Fruit fly (Drosophila melanogaster) whole organism, embryonic: ENCODE results near the gene Dis3.

Source experiments
- Bgb ChIP-seq: fragments of 200-800 bp; sonication (Bioruptor generic); IDR thresholded peaks from 2 replicates; pipeline ENCODE4 v1.3.6; 2022; ENCODE audit warnings: missing biosample characterization, missing genetic modification characterization; ENCODE audit not compliant: partially characterized antibody
- BtbVII ChIP-seq: fragments of 200-800 bp; sonication (Bioruptor generic); optimal IDR thresholded peaks from 3 replicates; lab custom pipeline; 2017; ENCODE audit warnings: missing biosample characterization, mild to moderate bottlenecking, missing genetic modification characterization
- CG10274 ChIP-seq: fragments of 200-800 bp; sonication (Bioruptor generic); optimal IDR thresholded peaks from 3 replicates; lab custom pipeline; 2017; ENCODE audit warnings: missing biosample characterization, mild to moderate bottlenecking, missing genetic modification characterization
- CG10321 ChIP-seq: fragments of 200-800 bp; sonication (Bioruptor generic); IDR thresholded peaks from 2 replicates; pipeline ENCODE4 v1.3.6; 2022; ENCODE audit warnings: missing biosample characterization, missing genetic modification characterization
- CG13296 ChIP-seq: fragments of 200-800 bp; sonication (Bioruptor generic); optimal IDR thresholded peaks from 3 replicates; lab custom pipeline; 2018; ENCODE audit warnings: missing biosample characterization, mild to moderate bottlenecking, missing genetic modification characterization
- CG17385 ChIP-seq: fragments of 200-800 bp; sonication (Bioruptor generic); optimal IDR thresholded peaks from 3 replicates; lab custom pipeline; 2018; ENCODE audit warnings: missing biosample characterization, mild to moderate bottlenecking, missing genetic modification characterization
- CG32772 ChIP-seq: fragments of 200-800 bp; sonication (Bioruptor generic); IDR thresholded peaks from 2 replicates; pipeline ENCODE4 v1.3.6; 2022; ENCODE audit warnings: missing biosample characterization, missing genetic modification characterization
- CG34224 ChIP-seq: fragments of 200-800 bp; sonication (Bioruptor generic); IDR thresholded peaks from 3 replicates; pipeline ENCODE4 v1.3.6; 2022; ENCODE audit warnings: missing biosample characterization, missing genetic modification characterization; ENCODE audit not compliant: partially characterized antibody
- CG34376 ChIP-seq: fragments of 200-800 bp; sonication (Bioruptor generic); optimal IDR thresholded peaks from 2 replicates; lab custom pipeline; 2018; ENCODE audit warnings: missing biosample characterization, mild to moderate bottlenecking, missing genetic modification characterization
- CG34422 ChIP-seq: fragments of 200-800 bp; sonication (Bioruptor generic); IDR thresholded peaks from 3 replicates; pipeline ENCODE4 v1.3.6; 2022; ENCODE audit warnings: missing biosample characterization, missing genetic modification characterization
- CG4360 ChIP-seq: fragments of 200-800 bp; sonication (Bioruptor generic); IDR thresholded peaks from 2 replicates; pipeline ENCODE4 v1.3.6; 2022; ENCODE audit warnings: missing biosample characterization, missing genetic modification characterization
- CG4617 ChIP-seq: fragments of 200-800 bp; sonication (Bioruptor generic); optimal IDR thresholded peaks from 3 replicates; lab custom pipeline; 2016; ENCODE audit warnings: missing biosample characterization, missing genetic modification characterization, borderline replicate concordance
- CG8388 ChIP-seq: fragments of 200-800 bp; sonication (Bioruptor generic); optimal IDR thresholded peaks from 2 replicates; lab custom pipeline; 2019; ENCODE audit warnings: missing biosample characterization, mild to moderate bottlenecking, missing genetic modification characterization, moderate library complexity
- Doc3 ChIP-seq: fragments of 200-800 bp; sonication (Bioruptor generic); IDR thresholded peaks from 3 replicates; pipeline ENCODE4 v1.3.6; 2022; ENCODE audit warnings: missing biosample characterization, missing genetic modification characterization; ENCODE audit not compliant: partially characterized antibody
- H2.0 ChIP-seq: fragments of 200-800 bp; sonication (Bioruptor generic); IDR thresholded peaks from 2 replicates; pipeline ENCODE4 v1.3.6; 2022; ENCODE audit warnings: missing biosample characterization, missing genetic modification characterization
- MBD-R2 ChIP-seq: fragments of 200-800 bp; sonication (Bioruptor generic); IDR thresholded peaks from 2 replicates; pipeline ENCODE4 v1.3.6; 2022; ENCODE audit warnings: missing biosample characterization, missing genetic modification characterization
- Med ChIP-seq: fragments of 200-800 bp; sonication (Bioruptor generic); peaks from one replicate; lab custom pipeline; 2016; ENCODE audit warnings: missing biosample characterization, missing genetic modification characterization, mild to moderate bottlenecking, inconsistent platforms, moderate library complexity
- NC2β ChIP-seq: fragments of 200-800 bp; sonication (Bioruptor generic); optimal IDR thresholded peaks from 2 replicates; lab custom pipeline; 2016; ENCODE audit warnings: missing biosample characterization, missing genetic modification characterization
- Oaz ChIP-seq: fragments of 200-800 bp; sonication (Bioruptor generic); IDR thresholded peaks from 2 replicates; pipeline ENCODE4 v1.3.6; 2022; ENCODE audit warnings: missing biosample characterization, missing genetic modification characterization
- Pdp1 ChIP-seq, 2 experiments: fragments of 200-800 bp; sonication (Bioruptor generic); optimal IDR thresholded peaks; 3 replicates each; lab custom pipeline; 2016; ENCODE audit warnings: missing biosample characterization in 2 of 2, missing genetic modification characterization in 2 of 2, mild to moderate bottlenecking in 1 of 2, moderate library complexity in 1 of 2
- YL-1 ChIP-seq: fragments of 200-800 bp; sonication (Bioruptor generic); optimal IDR thresholded peaks from 3 replicates; lab custom pipeline; 2017; ENCODE audit warnings: missing biosample characterization, mild to moderate bottlenecking, missing genetic modification characterization
- bbx ChIP-seq: fragments of 200-800 bp; sonication (Bioruptor generic); IDR thresholded peaks from 2 replicates; pipeline ENCODE4 v1.3.6; 2022; ENCODE audit warnings: missing biosample characterization, missing genetic modification characterization; ENCODE audit not compliant: partially characterized antibody
- caup ChIP-seq: fragments of 200-800 bp; sonication (Bioruptor generic); optimal IDR thresholded peaks from 3 replicates; lab custom pipeline; 2017; ENCODE audit warnings: missing biosample characterization, mild to moderate bottlenecking, missing genetic modification characterization, moderate library complexity; ENCODE audit not compliant: severe bottlenecking
- chm ChIP-seq: fragments of 200-800 bp; sonication (Bioruptor generic); IDR thresholded peaks from 2 replicates; pipeline ENCODE4 v1.3.6; 2022; ENCODE audit warnings: missing biosample characterization, missing genetic modification characterization
- danr ChIP-seq: fragments of 200-800 bp; sonication (Bioruptor generic); IDR thresholded peaks from 2 replicates; pipeline ENCODE4 v1.3.6; 2022; ENCODE audit warnings: missing biosample characterization, missing genetic modification characterization
- en ChIP-seq: fragments of 200-800 bp; sonication (Bioruptor generic); optimal IDR thresholded peaks from 2 replicates; lab custom pipeline; 2016; ENCODE audit warnings: missing biosample characterization, missing genetic modification characterization
- exex ChIP-seq: fragments of 200-800 bp; sonication (Bioruptor generic); optimal IDR thresholded peaks from 4 replicates; lab custom pipeline; 2018; ENCODE audit warnings: missing biosample characterization, mild to moderate bottlenecking, missing genetic modification characterization, moderate library complexity
- eyg ChIP-seq: fragments of 200-800 bp; sonication (Bioruptor generic); optimal IDR thresholded peaks from 3 replicates; lab custom pipeline; 2016; ENCODE audit warnings: missing biosample characterization, missing genetic modification characterization
- fd96Cb ChIP-seq: fragments of 200-800 bp; sonication (Bioruptor generic); optimal IDR thresholded peaks from 2 replicates; lab custom pipeline; 2018; ENCODE audit warnings: missing biosample characterization, mild to moderate bottlenecking, missing genetic modification characterization, moderate library complexity
- gfzf ChIP-seq: fragments of 200-800 bp; sonication (Bioruptor generic); optimal IDR thresholded peaks from 2 replicates; lab custom pipeline; 2016; ENCODE audit warnings: missing biosample characterization, mild to moderate bottlenecking, missing genetic modification characterization, moderate library complexity
- gro ChIP-seq: fragments of 200-800 bp; sonication (Bioruptor generic); optimal IDR thresholded peaks from 2 replicates; lab custom pipeline; 2016; ENCODE audit warnings: missing biosample characterization, missing genetic modification characterization
- hbn ChIP-seq: fragments of 200-800 bp; sonication (Bioruptor generic); IDR thresholded peaks from 2 replicates; pipeline ENCODE4 v1.3.6; 2022; ENCODE audit warnings: missing biosample characterization, missing genetic modification characterization; ENCODE audit not compliant: partially characterized antibody
- inv ChIP-seq: fragments of 200-800 bp; sonication (Bioruptor generic); IDR thresholded peaks from 2 replicates; pipeline ENCODE4 v1.3.6; 2022; ENCODE audit warnings: missing biosample characterization, missing genetic modification characterization; ENCODE audit not compliant: partially characterized antibody
- jigr1 ChIP-seq: fragments of 200-800 bp; sonication (Bioruptor generic); IDR thresholded peaks from 3 replicates; pipeline ENCODE4 v1.3.6; 2022; ENCODE audit warnings: missing biosample characterization, missing genetic modification characterization
- kah ChIP-seq: fragments of 200-800 bp; sonication (Bioruptor generic); optimal IDR thresholded peaks from 2 replicates; lab custom pipeline; 2018; ENCODE audit warnings: missing biosample characterization, mild to moderate bottlenecking, missing genetic modification characterization
- lilli ChIP-seq: fragments of 200-800 bp; sonication (Bioruptor generic); optimal IDR thresholded peaks from 3 replicates; lab custom pipeline; 2016; ENCODE audit warnings: missing biosample characterization, missing genetic modification characterization
- mld ChIP-seq: fragments of 200-800 bp; sonication (Bioruptor generic); IDR thresholded peaks from 3 replicates; pipeline ENCODE4 v1.3.6; 2022; ENCODE audit warnings: missing biosample characterization, missing genetic modification characterization; ENCODE audit not compliant: partially characterized antibody
- nom ChIP-seq: fragments of 200-800 bp; sonication (Bioruptor generic); optimal IDR thresholded peaks from 2 replicates; lab custom pipeline; 2017; ENCODE audit warnings: missing biosample characterization, missing genetic modification characterization, mild to moderate bottlenecking, moderate library complexity, missing genetic modification reagents
- otp ChIP-seq: fragments of 200-800 bp; sonication (Bioruptor generic); IDR thresholded peaks from 3 replicates; pipeline ENCODE4, ENCODE4 v1.3.6; 2022; ENCODE audit warnings: missing biosample characterization, missing genetic modification characterization
- pros ChIP-seq: fragments of 200-800 bp; sonication (Bioruptor generic); optimal IDR thresholded peaks from 3 replicates; lab custom pipeline; 2019; ENCODE audit warnings: missing biosample characterization, mild to moderate bottlenecking, missing genetic modification characterization, moderate library complexity
- sens ChIP-seq: fragments of 200-800 bp; sonication (Bioruptor generic); peaks from one replicate; lab custom pipeline; 2016; ENCODE audit warnings: missing biosample characterization, missing genetic modification characterization
- seq ChIP-seq: fragments of 200-800 bp; sonication (Bioruptor generic); IDR thresholded peaks from 2 replicates; pipeline ENCODE4 v1.3.6; 2022; ENCODE audit warnings: missing biosample characterization, missing genetic modification characterization
- shn ChIP-seq: fragments of 200-800 bp; sonication (Bioruptor generic); optimal IDR thresholded peaks from 3 replicates; lab custom pipeline; 2016; ENCODE audit warnings: missing biosample characterization, missing genetic modification characterization
- tll ChIP-seq, 2 experiments: fragments of 200-800 bp in 1 of 2; fragments of >200 bp in 1 of 2; sonication (Bioruptor generic) in 1 of 2; optimal IDR thresholded peaks; 2 replicates each; lab custom pipeline; 2017 to 2019; ENCODE audit warnings: missing biosample characterization in 2 of 2, missing genetic modification characterization in 2 of 2, mild to moderate bottlenecking in 1 of 2, moderate library complexity in 1 of 2
- unc-4 ChIP-seq: fragments of 200-800 bp; sonication (Bioruptor generic); IDR thresholded peaks from 2 replicates; pipeline ENCODE4 v1.3.6; 2022; ENCODE audit warnings: missing biosample characterization, missing genetic modification characterization; ENCODE audit not compliant: partially characterized antibody
- vvl ChIP-seq: fragments of 200-800 bp; sonication (Bioruptor generic); IDR thresholded peaks from 2 replicates; pipeline ENCODE4 v1.3.6; 2022; ENCODE audit warnings: missing biosample characterization, missing genetic modification characterization

Gene Dis3

DNA sequence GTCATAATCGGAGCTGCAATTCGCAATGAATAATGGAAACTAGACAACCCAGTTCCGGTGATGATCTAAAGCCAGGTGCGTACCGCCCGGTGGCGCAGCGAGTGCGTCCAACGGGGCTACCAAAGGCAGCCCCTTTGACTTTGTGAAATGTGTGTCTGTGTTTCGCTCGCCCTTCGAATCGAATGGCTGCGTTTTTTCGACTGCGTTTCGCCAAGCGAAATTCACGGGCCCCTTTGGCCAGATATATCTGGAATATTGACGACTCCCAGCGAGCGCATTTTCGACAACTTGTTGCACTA is 14.2 kb upstream of the Dis3 start (continued):
- TF ChIP-seq hbn: 0 out of 2 replicates have a peak, but pooled peaks have one; percentile 10
- peak; percentile 9; the same call in 2 of the 3 replicates for TF ChIP-seq CG34224 (GFP tag; lab: Robert Waterston, UW)
- 0 out of 2 replicates have a peak, but pooled peaks have one; percentile 10 for TF ChIP-seq unc-4 (GFP tag; lab: Robert Waterston, UW)
- TF ChIP-seq Doc3 (GFP tag; lab: Robert Waterston, UW): 0 out of 3 replicates have a peak, but pooled peaks have one; percentile 43
- no peak for TF ChIP-seq CG10274 (GFP tag; lab: Kevin White, UChicago)
- TF ChIP-seq CG17385: peak; percentile 51
- TF ChIP-seq CG4617: peak; percentile 52

DNA sequence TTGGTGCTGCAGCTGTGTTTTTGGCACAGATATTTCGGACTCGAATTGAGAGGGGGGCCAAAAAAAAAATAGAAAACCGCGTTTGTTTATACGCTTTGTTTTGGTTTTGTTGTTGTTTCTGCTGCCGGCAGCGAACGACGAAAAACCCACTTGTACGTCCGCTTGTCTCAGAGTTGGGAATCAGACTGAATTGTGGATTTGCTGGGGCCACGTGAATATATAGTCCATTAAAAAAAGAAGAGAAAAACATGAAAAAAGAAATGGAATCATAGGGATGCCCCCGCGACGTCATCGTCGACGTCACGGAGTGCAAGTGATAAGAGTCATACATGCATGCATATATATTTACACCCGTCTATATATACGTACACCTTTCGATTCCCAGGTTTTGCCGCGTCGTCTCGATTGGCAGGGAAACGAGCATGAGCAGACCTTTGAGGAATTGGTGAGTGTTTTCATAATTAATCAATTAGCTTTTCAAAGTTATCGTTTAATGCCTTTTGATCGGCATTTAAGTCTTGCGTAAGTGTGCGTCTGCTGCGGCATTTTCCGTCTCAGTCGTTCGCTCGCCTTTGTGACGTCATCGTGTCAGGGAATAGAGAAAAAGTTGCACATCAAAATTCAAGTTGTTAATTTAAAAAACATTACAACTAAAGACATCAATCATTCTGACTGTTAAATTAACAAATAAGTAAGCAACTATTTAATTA is 13.4 kb upstream of the Dis3 start:
- TF ChIP-seq exex (tag; lab: Kevin White, UChicago) (peak; percentile 71), CG34376 (GFP tag; lab: Kevin White, UChicago) (peak; percentile 4), Pdp1 (GFP tag; optimal IDR thresholded peaks at IDR 0.05; lab: Kevin White, UChicago) (peak in 1 of 2 experiments; percentile 99), eyg (no peak), CG32772 (GFP tag; lab: Robert Waterston, UW) (peak; percentile 38; the same call in 1 of the 2 replicates), CG4360 (GFP tag; lab: Robert Waterston, UW) (peak; percentile 69), kah (GFP tag; lab: Kevin White, UChicago) (peak; percentile 12), sens (peak; percentile 21), chm (GFP tag; lab: Robert Waterston, UW) (0 out of 2 replicates have a peak, but pooled peaks have one; percentile 8), caup (GFP tag; lab: Kevin White, UChicago) (no peak), jigr1 (no peak), bbx (GFP tag; lab: Robert Waterston, UW) (peak; percentile 25; the same call in 1 of the 2 replicates), Med (GFP tag; lab: Kevin White, UChicago) (peak; percentile 35), BtbVII (peak; percentile 67), CG10321 (GFP tag; lab: Robert Waterston, UW) (no peak), nom (GFP tag; lab: Kevin White, UChicago) (peak; percentile 54), shn (GFP tag; lab: Kevin White, UChicago) (peak; percentile 9), gfzf (no peak), fd96Cb (tag; lab: Kevin White, UChicago) (peak; percentile 3), en (GFP tag; lab: Kevin White, UChicago) (peak; percentile 12), gro (GFP tag; lab: Kevin White, UChicago) (peak; percentile 18), CG34422 (GFP tag; lab: Robert Waterston, UW) (0 out of 3 replicates have a peak, but pooled peaks have one; percentile 59)

DNA sequence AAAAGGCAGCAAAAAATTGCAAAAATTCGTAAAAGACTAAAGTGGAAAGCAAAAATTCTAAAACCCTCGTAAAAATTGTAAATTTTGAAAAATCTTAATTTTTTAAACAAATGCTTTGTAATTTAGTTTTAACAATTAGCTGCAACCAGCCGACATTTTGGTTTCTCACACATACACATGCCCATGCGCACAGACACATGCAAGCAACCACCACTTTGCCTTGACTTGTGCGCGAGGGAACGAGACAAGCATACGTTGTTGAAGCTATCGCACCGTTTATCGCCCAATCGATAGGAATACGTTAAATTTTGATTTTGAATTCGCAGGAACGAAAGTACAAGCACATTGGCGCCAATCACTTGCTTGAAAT is 12.9 kb upstream of the Dis3 start:
- TF ChIP-seq Bgb: peak; percentile 80
- TF ChIP-seq NC2β (GFP tag; lab: Kevin White, UChicago): no peak
- TF ChIP-seq bbx (GFP tag; lab: Robert Waterston, UW): peak; percentile 84
- peak; percentile 30 for TF ChIP-seq pros (GFP tag; lab: Kevin White, UChicago)
- no peak for TF ChIP-seq H2.0 (GFP tag; lab: Robert Waterston, UW)
- no peak for TF ChIP-seq lilli
- no peak for TF ChIP-seq CG8388 (GFP tag; lab: Kevin White, UChicago)
- peak; percentile 72 for TF ChIP-seq vvl (GFP tag; lab: Robert Waterston, UW)
- peak; percentile 83 for TF ChIP-seq YL-1 (GFP tag; lab: Kevin White, UChicago)
- peak in 1 of 2 experiments; percentile 61 for TF ChIP-seq tll (GFP tag; optimal IDR thresholded peaks at IDR 0.05; lab: Kevin White, UChicago)
- TF ChIP-seq danr (GFP tag; lab: Robert Waterston, UW): no peak
- 0 out of 3 replicates have a peak, but pooled peaks have one; percentile 30 for TF ChIP-seq otp (GFP tag; lab: Robert Waterston, UW)
- TF ChIP-seq inv (GFP tag; lab: Robert Waterston, UW): peak; percentile 52; the same call in 1 of the 2 replicates
- peak; percentile 49 for TF ChIP-seq MBD-R2
- peak; percentile 62; the same call in 2 of the 3 replicates for TF ChIP-seq mld (GFP tag; lab: Robert Waterston, UW)
- TF ChIP-seq CG13296: no peak
- no peak for TF ChIP-seq Oaz
- peak; percentile 82 for TF ChIP-seq seq (GFP tag; lab: Robert Waterston, UW)
